Worm (Caenorhabditis elegans) whole organism, early embryonic: ENCODE measurements around the gene cnc-4.

Experiments used
- B0310.2 ChIP-seq: sonication (generic microtip); optimal IDR thresholded peaks from 2 replicates; lab custom pipeline; 2016; ENCODE audit warnings: mild to moderate bottlenecking, missing genetic modification characterization, missing compliant biosample characterization
- F13C5.2 ChIP-seq: sonication (generic microtip); optimal IDR thresholded peaks from 2 replicates; lab custom pipeline; 2017; ENCODE audit warnings: mild to moderate bottlenecking, missing genetic modification characterization, inconsistent platforms, missing compliant biosample characterization
- aly-1 ChIP-seq: sonication (generic microtip); optimal IDR thresholded peaks from 2 replicates; lab custom pipeline; 2016; ENCODE audit warnings: missing genetic modification characterization, missing compliant biosample characterization
- ama-1 ChIP-seq: fragments of 150-350 bp; optimal IDR thresholded peaks from 2 replicates; lab custom pipeline; 2014
- ceh-13 ChIP-seq: fragments of 200-800 bp; sonication (Bioruptor generic); optimal IDR thresholded peaks from 2 replicates; lab custom pipeline; 2018; ENCODE audit warnings: mild to moderate bottlenecking, missing genetic modification characterization, missing compliant biosample characterization
- ceh-36 ChIP-seq: sonication (generic microtip); optimal IDR thresholded peaks from 2 replicates; lab custom pipeline; 2016; ENCODE audit warnings: missing genetic modification characterization, inconsistent platforms, missing compliant biosample characterization
- ets-7 ChIP-seq: sonication (generic microtip); optimal IDR thresholded peaks from 2 replicates; lab custom pipeline; 2016; ENCODE audit warnings: missing genotype, missing genetic modification characterization, missing compliant biosample characterization
- flt-1 ChIP-seq: fragments of 200-800 bp; sonication (Bioruptor generic); IDR thresholded peaks from 2 replicates; pipeline ENCODE4 v1.3.6; 2022; ENCODE audit warnings: missing genetic modification characterization, missing compliant biosample characterization
- hmbx-1 ChIP-seq: sonication (generic microtip); optimal IDR thresholded peaks from 2 replicates; lab custom pipeline; 2016; ENCODE audit warnings: mild to moderate bottlenecking, missing genetic modification characterization, missing compliant biosample characterization
- hmg-4 ChIP-seq: fragments of 200-800 bp; sonication (Bioruptor generic); optimal IDR thresholded peaks from 2 replicates; lab custom pipeline; 2018; ENCODE audit warnings: mild to moderate bottlenecking, missing genetic modification characterization, missing compliant biosample characterization
- hnd-1 ChIP-seq: sonication (generic microtip); optimal IDR thresholded peaks from 2 replicates; lab custom pipeline; 2016; ENCODE audit warnings: missing genetic modification characterization, missing compliant biosample characterization
- pes-1 ChIP-seq: fragments of 200-800 bp; sonication (Bioruptor generic); IDR thresholded peaks from 2 replicates; pipeline ENCODE4 v1.3.6; 2022; ENCODE audit warnings: missing genetic modification reagents, missing genetic modification characterization, missing compliant biosample characterization
- scrt-1 ChIP-seq: fragments of 200-800 bp; sonication (Bioruptor generic); IDR thresholded peaks from 2 replicates; pipeline ENCODE4 v1.3.6; 2022; ENCODE audit warnings: missing genetic modification characterization, missing compliant biosample characterization
- sea-1 ChIP-seq: fragments of 200-800 bp; sonication (Bioruptor generic); conservative IDR thresholded peaks from 2 replicates; pipeline ENCODE4 v1.3.6; 2022; ENCODE audit warnings: missing genetic modification characterization, missing compliant biosample characterization
- tbx-11 ChIP-seq: fragments of 200-800 bp; sonication (Bioruptor generic); IDR thresholded peaks from 2 replicates; pipeline ENCODE4 v1.3.6; 2022; ENCODE audit warnings: missing genetic modification characterization, missing compliant biosample characterization
- tbx-37 ChIP-seq: fragments of 200-800 bp; sonication (Bioruptor generic); conservative IDR thresholded peaks from 2 replicates; pipeline ENCODE4 v1.3.6; 2022; ENCODE audit warnings: missing genetic modification reagents, missing genetic modification characterization, missing compliant biosample characterization
- tra-4 ChIP-seq: sonication (generic microtip); optimal IDR thresholded peaks from 2 replicates; lab custom pipeline; 2017; ENCODE audit warnings: missing genetic modification characterization, missing compliant biosample characterization

The cnc-4 gene

DNA sequence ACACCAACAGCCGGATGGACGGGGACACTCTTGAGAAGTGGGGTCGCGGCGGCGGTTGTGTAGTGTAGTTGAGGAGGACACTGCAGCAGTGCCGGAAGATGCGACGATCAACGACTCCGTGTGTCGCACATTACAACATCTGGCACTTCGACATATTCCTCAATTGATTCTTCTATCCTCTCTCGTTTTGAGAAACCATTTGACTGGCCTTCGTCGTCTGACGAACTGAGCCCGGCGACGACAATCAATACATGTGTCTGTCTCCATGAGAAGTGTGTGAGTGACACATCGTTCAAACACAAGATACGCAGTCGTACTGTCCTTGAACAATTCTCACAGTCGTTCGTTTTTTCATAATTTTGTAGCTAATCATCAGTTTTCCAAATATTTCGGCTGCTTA is 25.6 kb downstream of the cnc-4 start:
- TF ChIP-seq ceh-13 (GFP tag; lab: Kevin White, UChicago) (no peak), scrt-1 (GFP tag; lab: Robert Waterston, UW) (no peak), tbx-37 (GFP tag; lab: Robert Waterston, UW) (no peak), pes-1 (no peak), ama-1 (no peak), hmg-4 (GFP tag; lab: Kevin White, UChicago) (peak; percentile 24)

DNA sequence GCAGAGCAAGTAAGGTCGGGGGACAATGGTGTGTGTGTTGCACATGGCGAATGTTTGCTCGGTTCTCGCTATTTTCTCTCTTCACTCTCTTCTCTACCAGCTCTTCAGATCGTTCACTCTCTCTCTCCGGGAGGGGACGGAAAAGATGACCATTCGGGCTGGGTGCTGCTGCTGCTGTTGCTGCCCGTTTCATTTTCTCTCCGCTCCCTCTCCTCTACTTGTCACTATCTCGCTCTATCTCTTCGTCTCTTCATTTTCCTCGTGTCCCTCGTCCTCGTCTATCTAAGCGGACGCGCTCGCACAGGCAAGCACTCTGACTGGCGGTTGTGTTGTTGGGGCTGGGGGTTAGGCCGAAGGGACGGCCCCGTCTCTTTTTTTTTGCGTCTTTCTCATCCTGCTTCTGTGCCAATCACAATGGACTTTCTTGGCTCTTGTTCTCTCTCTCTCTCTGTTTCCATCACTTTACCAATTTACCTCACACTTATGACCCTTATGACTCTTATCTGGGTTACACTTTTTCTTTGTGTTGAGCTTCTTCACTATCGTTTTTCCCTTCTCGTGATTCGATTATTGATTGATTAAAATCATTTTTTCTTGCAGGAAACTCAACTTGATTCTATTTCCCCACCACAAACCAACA is 27.6 kb downstream of the cnc-4 start, which contains the start of the genes F53E2.2 and unc-60:
F53E2.2 (plus strand) TSS at position 601 of the 640 bp plus-strand sequence.
unc-60 (plus strand) TSS at position 601 of the 640 bp plus-strand sequence.
- TF ChIP-seq ets-7 (tag; lab: Kevin White, UChicago) (peak; percentile 12), ceh-13 (GFP tag; lab: Kevin White, UChicago) (no peak), pes-1 (0 out of 2 replicates have a peak, but pooled peaks have one; percentile 19), sea-1 (GFP tag; lab: Robert Waterston, UW) (no peak), hmg-4 (GFP tag; lab: Kevin White, UChicago) (peak; percentile 85), flt-1 (GFP tag; lab: Robert Waterston, UW) (peak; percentile 46; the same call in 1 of the 2 replicates), ceh-36 (tag; lab: Kevin White, UChicago) (no peak), B0310.2 (no peak), tra-4 (tag; lab: Kevin White, UChicago) (no peak), F13C5.2 (tag; lab: Kevin White, UChicago) (peak; percentile 29), aly-1 (tag; lab: Kevin White, UChicago) (peak; percentile 66)

DNA sequence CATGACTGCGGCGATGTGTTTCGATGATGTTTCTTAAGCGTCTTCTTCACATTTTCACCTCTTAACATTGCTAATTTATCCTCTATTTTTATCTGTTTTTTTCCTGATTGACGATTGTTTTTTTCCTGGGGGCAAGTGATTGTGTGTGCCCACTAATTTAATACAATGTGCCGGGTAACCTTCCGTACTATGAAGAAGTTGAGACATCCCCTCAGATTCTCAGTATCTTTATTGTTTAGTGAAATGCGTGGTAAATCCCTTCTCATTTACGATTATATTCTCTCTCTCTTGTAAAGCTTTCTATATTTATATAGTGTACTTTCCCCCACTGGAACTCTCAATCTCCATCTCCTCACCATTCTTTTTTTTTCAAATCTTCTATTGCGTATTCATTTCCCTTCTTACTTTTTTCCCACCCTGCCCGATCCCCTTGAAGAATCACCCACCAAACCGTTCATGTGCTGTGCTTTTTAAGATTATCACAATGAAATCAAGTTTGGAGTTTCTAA is 29.3 kb downstream of the cnc-4 start:
- no peak for TF ChIP-seq aly-1 (tag; lab: Kevin White, UChicago)
- no peak for TF ChIP-seq pes-1
- no peak for TF ChIP-seq scrt-1 (GFP tag; lab: Robert Waterston, UW)
- no peak for TF ChIP-seq hmbx-1
- no peak for TF ChIP-seq B0310.2
- no peak for TF ChIP-seq tbx-37 (GFP tag; lab: Robert Waterston, UW)
- TF ChIP-seq flt-1 (GFP tag; lab: Robert Waterston, UW), result no peak
- no peak for TF ChIP-seq tra-4 (tag; lab: Kevin White, UChicago)

DNA sequence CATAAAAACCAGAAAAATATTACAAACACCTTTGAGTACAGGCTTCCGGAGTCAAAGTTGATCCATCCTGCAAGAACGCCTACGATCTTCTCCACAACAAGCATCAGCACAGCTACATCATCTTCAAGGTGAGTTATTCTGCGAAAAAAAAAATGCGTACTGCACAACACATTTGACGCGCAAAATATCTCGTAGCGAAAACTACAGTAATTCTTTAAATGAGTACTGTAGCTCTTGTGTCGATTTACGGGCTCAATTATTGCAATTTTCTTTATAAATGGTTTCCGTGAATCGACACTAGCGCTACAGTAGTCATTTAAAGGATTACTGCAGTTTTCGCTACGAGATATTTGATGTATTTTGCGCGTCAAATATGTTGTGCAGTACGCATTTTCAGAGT is 29.8 kb downstream of the cnc-4 start:
- TF ChIP-seq sea-1 (GFP tag; lab: Robert Waterston, UW), result no peak
- TF ChIP-seq hmbx-1, result no peak
- TF ChIP-seq pes-1, result no peak
- no peak for TF ChIP-seq tbx-37 (GFP tag; lab: Robert Waterston, UW)
- TF ChIP-seq F13C5.2 (tag; lab: Kevin White, UChicago), result no peak

DNA sequence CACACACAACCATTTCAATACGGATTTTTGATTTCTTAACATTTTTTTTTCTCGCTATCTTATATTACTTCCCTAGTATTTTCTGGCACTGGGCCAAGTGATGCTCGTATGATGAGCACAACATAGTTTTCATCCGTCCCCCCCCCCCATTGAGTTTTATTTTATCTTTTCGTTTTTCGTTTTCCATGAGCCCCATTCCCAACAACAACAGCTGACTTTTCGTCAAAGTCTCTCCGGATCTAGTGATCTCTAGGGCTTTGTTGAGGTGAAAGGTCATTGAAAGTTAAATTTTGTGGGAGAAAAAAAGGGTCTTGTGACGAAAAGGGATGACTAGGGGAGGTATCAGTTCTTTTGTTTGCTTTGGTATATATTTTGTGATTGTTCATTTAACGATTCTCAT is 33.8 kb downstream of the cnc-4 start:
- TF ChIP-seq tbx-37 (GFP tag; lab: Robert Waterston, UW), result no peak
- TF ChIP-seq aly-1 (tag; lab: Kevin White, UChicago), result no peak
- TF ChIP-seq sea-1 (GFP tag; lab: Robert Waterston, UW), result no peak
- TF ChIP-seq hmbx-1, result no peak
- no peak for TF ChIP-seq scrt-1 (GFP tag; lab: Robert Waterston, UW)
- no peak for TF ChIP-seq tbx-11
- TF ChIP-seq ets-7 (tag; lab: Kevin White, UChicago), result no peak
- TF ChIP-seq ama-1, result no peak
- no peak for TF ChIP-seq F13C5.2 (tag; lab: Kevin White, UChicago)
- TF ChIP-seq hnd-1, result no peak
- no peak for TF ChIP-seq ceh-36 (tag; lab: Kevin White, UChicago)
- no peak for TF ChIP-seq ceh-13 (GFP tag; lab: Kevin White, UChicago)
- no peak for TF ChIP-seq pes-1
- no peak for TF ChIP-seq hmg-4 (GFP tag; lab: Kevin White, UChicago)
- TF ChIP-seq tra-4 (tag; lab: Kevin White, UChicago), result no peak

DNA sequence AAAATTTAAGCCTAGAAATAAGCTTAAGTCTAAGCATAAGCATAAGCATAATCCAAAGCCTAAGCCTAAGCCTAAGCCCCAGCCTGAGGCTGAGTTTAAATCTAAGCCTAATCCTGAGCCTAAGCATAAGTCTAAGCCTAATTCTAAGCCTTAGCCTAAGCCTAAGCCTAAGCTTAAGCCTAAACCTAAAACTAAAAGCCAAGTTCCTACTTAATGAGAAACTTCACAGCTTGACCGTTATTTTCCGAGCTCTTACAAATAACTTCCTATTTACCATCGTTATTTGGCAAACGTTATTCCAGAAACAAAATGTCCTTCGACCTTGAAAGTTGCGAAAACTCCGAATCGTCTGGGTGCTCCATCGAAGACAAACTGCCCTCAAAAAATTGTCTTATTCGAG is 34.7 kb downstream of the cnc-4 start, which contains the start of gene C38C3.4:
C38C3.4 (plus strand) TSS at position 301 of the 400 bp plus-strand sequence.
- TF ChIP-seq ceh-36 (tag; lab: Kevin White, UChicago) (peak; percentile 57), tra-4 (tag; lab: Kevin White, UChicago) (no peak)

DNA sequence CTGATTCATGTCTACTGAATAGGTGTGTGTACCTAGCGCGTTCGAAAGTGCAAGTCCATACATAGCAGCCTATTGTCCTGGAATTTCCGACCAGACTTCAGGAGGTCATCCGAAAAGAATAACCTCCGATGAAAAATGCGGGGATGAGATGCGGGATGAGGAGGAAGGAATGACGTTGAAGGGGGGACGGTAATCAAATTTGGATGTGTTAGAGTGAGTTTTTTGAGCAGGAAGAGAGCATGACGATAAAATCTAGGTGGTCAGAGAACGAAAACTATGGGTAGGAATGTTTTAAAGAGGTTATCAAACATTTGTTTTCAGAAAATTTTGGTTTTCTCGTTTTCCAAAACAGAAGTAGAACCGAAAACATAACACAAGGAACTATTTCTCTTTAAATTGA is 39.0 kb downstream of the cnc-4 start:
- no peak for TF ChIP-seq flt-1 (GFP tag; lab: Robert Waterston, UW)
- TF ChIP-seq tbx-11, result no peak
- no peak for TF ChIP-seq hmg-4 (GFP tag; lab: Kevin White, UChicago)
- TF ChIP-seq pes-1, result no peak
- TF ChIP-seq ceh-13 (GFP tag; lab: Kevin White, UChicago), result no peak
- TF ChIP-seq tbx-37 (GFP tag; lab: Robert Waterston, UW), result no peak
- no peak for TF ChIP-seq ama-1
- no peak for TF ChIP-seq scrt-1 (GFP tag; lab: Robert Waterston, UW)
- no peak for TF ChIP-seq B0310.2
- no peak for TF ChIP-seq hmbx-1
- TF ChIP-seq ets-7 (tag; lab: Kevin White, UChicago), result no peak
- no peak for TF ChIP-seq F13C5.2 (tag; lab: Kevin White, UChicago)
- no peak for TF ChIP-seq hnd-1

DNA sequence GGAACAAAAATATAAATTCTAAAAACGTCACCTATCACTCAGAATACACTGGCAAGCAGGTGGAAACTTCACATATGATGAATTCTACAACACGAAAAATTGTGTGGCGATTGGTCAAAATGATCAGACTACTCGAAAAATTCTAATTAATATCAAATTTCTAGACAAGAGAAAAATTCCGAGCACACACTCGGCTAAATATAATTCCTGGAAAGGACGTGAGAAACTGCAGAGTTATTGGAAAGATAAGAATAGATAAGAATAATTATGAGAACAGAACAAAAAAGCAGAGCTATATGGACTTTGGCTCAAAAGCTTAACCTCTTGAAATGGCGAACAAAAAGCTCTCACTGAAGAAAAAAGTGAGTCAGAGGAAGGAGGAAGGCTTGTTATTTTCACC is 40.3 kb downstream of the cnc-4 start:
- TF ChIP-seq ama-1 (no peak), hnd-1 (no peak), hmg-4 (GFP tag; lab: Kevin White, UChicago) (no peak), sea-1 (GFP tag; lab: Robert Waterston, UW) (no peak), ceh-36 (tag; lab: Kevin White, UChicago) (no peak), tbx-11 (no peak), hmbx-1 (no peak), scrt-1 (GFP tag; lab: Robert Waterston, UW) (no peak), pes-1 (no peak), F13C5.2 (tag; lab: Kevin White, UChicago) (no peak)
